Fruit fly (Drosophila melanogaster) whole organism, prepupa: ENCODE results near the gene CG1213.

Experiments used
- CG1621 ChIP-seq: fragments of 200-800 bp; sonication (Bioruptor generic); optimal IDR thresholded peaks from 3 replicates; lab custom pipeline; 2018; ENCODE audit warnings: missing biosample characterization, mild to moderate bottlenecking, missing genetic modification characterization
- CG32006 ChIP-seq: fragments of 200-800 bp; sonication (Bioruptor generic); optimal IDR thresholded peaks from 3 replicates; lab custom pipeline; 2017; ENCODE audit warnings: missing biosample characterization, mild to moderate bottlenecking, missing genetic modification characterization
- CG6163 ChIP-seq: fragments of 200-800 bp; sonication (Bioruptor generic); IDR thresholded peaks from 3 replicates; pipeline ENCODE4 v1.3.6; 2022; ENCODE audit warnings: missing biosample characterization, missing genetic modification characterization
- CG6808 ChIP-seq: fragments of 200-800 bp; sonication (Bioruptor generic); optimal IDR thresholded peaks from 3 replicates; lab custom pipeline; 2017; ENCODE audit warnings: missing biosample characterization, missing genetic modification characterization, mild to moderate bottlenecking, moderate library complexity, missing genetic modification reagents
- CG6854 ChIP-seq: fragments of 200-800 bp; sonication (Bioruptor generic); optimal IDR thresholded peaks from 2 replicates; lab custom pipeline; 2017; ENCODE audit warnings: missing biosample characterization, mild to moderate bottlenecking, missing genetic modification characterization
- Eip93F ChIP-seq: fragments of 200-800 bp; sonication (Bioruptor generic); optimal IDR thresholded peaks from 2 replicates; lab custom pipeline; 2016; ENCODE audit warnings: missing biosample characterization, mild to moderate bottlenecking, missing genetic modification characterization
- Hr38 ChIP-seq: sonication (Bioruptor generic); optimal IDR thresholded peaks from 2 replicates; lab custom pipeline; 2016; ENCODE audit warnings: missing biosample characterization, missing genetic modification characterization
- Hr4 ChIP-seq: fragments of 200-800 bp; sonication (Bioruptor generic); optimal IDR thresholded peaks from 3 replicates; lab custom pipeline; 2016; ENCODE audit warnings: missing biosample characterization, missing genetic modification characterization
- Met ChIP-seq: fragments of 200-800 bp; sonication (Bioruptor generic); optimal IDR thresholded peaks from 3 replicates; lab custom pipeline; 2016; ENCODE audit warnings: missing biosample characterization, missing genetic modification characterization
- eg ChIP-seq: fragments of 200-800 bp; sonication (Bioruptor generic); IDR thresholded peaks from 3 replicates; pipeline ENCODE4 v1.3.6; 2022; ENCODE audit warnings: missing biosample characterization, missing genetic modification characterization

DNA sequence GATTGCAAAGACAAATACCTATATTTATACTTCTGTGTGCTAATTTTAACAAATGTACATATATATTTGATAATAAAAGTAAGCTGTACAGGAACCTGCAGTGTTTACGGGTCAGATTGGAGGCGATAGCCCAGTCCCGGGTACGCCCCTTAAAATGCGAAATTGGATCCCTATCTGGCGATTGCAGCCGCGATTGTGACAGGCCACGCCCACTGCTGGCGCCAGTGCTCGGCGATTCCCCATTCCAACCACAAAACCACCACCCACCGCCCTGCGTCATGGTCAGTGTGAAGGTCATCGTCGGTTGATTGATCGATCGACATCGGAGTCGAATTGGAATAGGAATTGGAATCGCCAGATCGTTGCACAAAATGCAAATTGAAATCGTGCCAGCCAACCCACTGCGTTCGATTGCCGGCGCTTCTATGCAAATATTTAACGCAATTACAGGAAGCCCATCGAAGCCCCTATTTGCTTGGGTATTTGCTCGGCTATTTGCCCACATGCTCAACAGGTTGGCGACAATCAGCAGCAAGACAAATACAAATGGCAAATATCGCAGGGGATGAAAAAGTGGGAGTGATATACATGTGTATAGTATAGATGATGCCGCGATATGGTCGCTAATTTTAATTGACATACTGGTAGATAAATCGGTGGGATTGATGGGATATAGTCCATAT lies 2.1 kb upstream of the CG1213 start:
- no peak for TF ChIP-seq Eip93F
- no peak; the same call in 2 of the 3 replicates for TF ChIP-seq CG6163 (GFP tag; lab: Robert Waterston, UW)
- TF ChIP-seq CG32006 (GFP tag; lab: Kevin White, UChicago): no peak
- no peak for TF ChIP-seq eg (GFP tag; lab: Robert Waterston, UW)
- TF ChIP-seq CG6808 (GFP tag; lab: Kevin White, UChicago): no peak
- TF ChIP-seq Hr4: no peak
- TF ChIP-seq CG1621 (tag; lab: Kevin White, UChicago): no peak
- no peak for TF ChIP-seq Hr38 (GFP tag; lab: Kevin White, UChicago)
- TF ChIP-seq CG6854 (GFP tag; lab: Kevin White, UChicago): no peak
- no peak for TF ChIP-seq Met (GFP tag; lab: Kevin White, UChicago)
